Fruit fly (Drosophila melanogaster): Measurements from ENCODE around the gene Atg18a.
A peak's percentile ranks its signal among the peaks of the same experiment; 100 is the strongest.

The Atg18a gene

dm6 chr3L:8137448-8137906 is 49.2 kb upstream of the Atg18a start, which contains the start of the genes Setx and mus301 (continued):
- TF ChIP-seq Ada2b (GFP tag; IDR thresholded peaks at IDR 0.05) (peak; percentile 58), Stat92E (GFP tag; optimal IDR thresholded peaks at IDR 0.05) (peak in 1 of 3 experiments; percentile 19), CG34376 (GFP tag; optimal IDR thresholded peaks at IDR 0.05) (peak; percentile 41), CG10366 (GFP tag; IDR thresholded peaks at IDR 0.05) (peak; percentile 65), pita (GFP tag; optimal IDR thresholded peaks at IDR 0.05) (peak; percentile 84), lbe (GFP tag; optimal IDR thresholded peaks at IDR 0.05) (peak; percentile 84), CG10565 (GFP tag; optimal IDR thresholded peaks at IDR 0.05) (peak; percentile 48), CG18599 (GFP tag; optimal IDR thresholded peaks at IDR 0.05) (no peak), CG13775 (GFP tag; optimal IDR thresholded peaks at IDR 0.05) (peak; percentile 84), CoRest (tag; optimal IDR thresholded peaks at IDR 0.05) (peak; percentile 89), zen2 (GFP tag; IDR thresholded peaks at IDR 0.05; ENCODE audit: partially characterized antibody) (no peak), CG6175 (GFP tag; IDR thresholded peaks at IDR 0.05) (peak; percentile 71; the same call in 2 of the 3 replicates), bbx (GFP tag; IDR thresholded peaks at IDR 0.05; ENCODE audit: partially characterized antibody) (no peak), sob (GFP tag; IDR thresholded peaks at IDR 0.05) (peak; percentile 92), CG9609 (GFP tag; optimal IDR thresholded peaks at IDR 0.05) (peak; percentile 75), Poxn (GFP tag; IDR thresholded peaks at IDR 0.05) (no peak), chinmo (GFP tag; IDR thresholded peaks at IDR 0.05; ENCODE audit: partially characterized antibody) (no peak), CG1603 (tag; optimal IDR thresholded peaks at IDR 0.05) (peak; percentile 63), sens (GFP tag) (peak; percentile 96), CG12236 (GFP tag; optimal IDR thresholded peaks at IDR 0.05) (peak; percentile 53), sna (GFP tag; IDR thresholded peaks at IDR 0.05; ENCODE audit: partially characterized antibody) (no peak), Ets65A (GFP tag) (peak; percentile 99), tio (GFP tag; optimal IDR thresholded peaks at IDR 0.05) (peak; percentile 78), CG8089 (GFP tag; optimal IDR thresholded peaks at IDR 0.05) (peak; percentile 75), CG7786 (GFP tag; optimal IDR thresholded peaks at IDR 0.05) (peak; percentile 83), Hand (GFP tag; optimal IDR thresholded peaks at IDR 0.05) (no peak), ap (GFP tag; IDR thresholded peaks at IDR 0.05) (peak; percentile 20; the same call in 1 of the 2 replicates), CG7839 (tag; optimal IDR thresholded peaks at IDR 0.05) (no peak), Dp (GFP tag; optimal IDR thresholded peaks at IDR 0.05) (peak; percentile 85), CG6791 (GFP tag; IDR thresholded peaks at IDR 0.05; ENCODE audit: partially characterized antibody) (no peak), corto (GFP tag; optimal IDR thresholded peaks at IDR 0.05) (peak; percentile 11), CG13624 (GFP tag; optimal IDR thresholded peaks at IDR 0.05) (peak; percentile 91), disco-r (GFP tag; optimal IDR thresholded peaks at IDR 0.05) (peak; percentile 64), CG12744 (GFP tag; optimal IDR thresholded peaks at IDR 0.05) (peak; percentile 73), jing (GFP tag; optimal IDR thresholded peaks at IDR 0.05) (peak; percentile 25), kay (GFP tag; optimal IDR thresholded peaks at IDR 0.05) (peak; percentile 65), CG14667 (GFP tag; IDR thresholded peaks at IDR 0.05) (peak; percentile 66), Aef1 (GFP tag; IDR thresholded peaks at IDR 0.05) (peak; percentile 75), usp (GFP tag; optimal IDR thresholded peaks at IDR 0.05) (no peak), sc (optimal IDR thresholded peaks at IDR 0.05) (no peak), sc (GFP tag; optimal IDR thresholded peaks at IDR 0.05) (peak; percentile 34), phol (tag; optimal IDR thresholded peaks at IDR 0.05) (peak; percentile 88), ci (GFP tag; IDR thresholded peaks at IDR 0.05) (peak; percentile 58; the same call in 1 of the 3 replicates), gcm (GFP tag; optimal IDR thresholded peaks at IDR 0.05) (no peak), dmrt11E (tag; optimal IDR thresholded peaks at IDR 0.05) (peak; percentile 63), CG9817 (tag; optimal IDR thresholded peaks at IDR 0.05) (peak; percentile 86), zfh1 (GFP tag; IDR thresholded peaks at IDR 0.05) (peak; percentile 73), Deaf1 (tag; optimal IDR thresholded peaks at IDR 0.05) (no peak), dm (GFP tag; optimal IDR thresholded peaks at IDR 0.05) (peak; percentile 80), CG8944 (GFP tag; optimal IDR thresholded peaks at IDR 0.05) (peak; percentile 82)

All from whole organism, embryonic.